Fruit fly (Drosophila melanogaster) whole organism, larva: ENCODE data around the gene CG6791.

ENCODE experiments used
- noc ChIP-seq: fragments of 200-800 bp; sonication (Bioruptor generic); optimal IDR thresholded peaks from 3 replicates; lab custom pipeline; 2019; ENCODE audit warnings: missing biosample characterization, mild to moderate bottlenecking, missing genetic modification characterization, moderate library complexity

CG6791 gene

DNA sequence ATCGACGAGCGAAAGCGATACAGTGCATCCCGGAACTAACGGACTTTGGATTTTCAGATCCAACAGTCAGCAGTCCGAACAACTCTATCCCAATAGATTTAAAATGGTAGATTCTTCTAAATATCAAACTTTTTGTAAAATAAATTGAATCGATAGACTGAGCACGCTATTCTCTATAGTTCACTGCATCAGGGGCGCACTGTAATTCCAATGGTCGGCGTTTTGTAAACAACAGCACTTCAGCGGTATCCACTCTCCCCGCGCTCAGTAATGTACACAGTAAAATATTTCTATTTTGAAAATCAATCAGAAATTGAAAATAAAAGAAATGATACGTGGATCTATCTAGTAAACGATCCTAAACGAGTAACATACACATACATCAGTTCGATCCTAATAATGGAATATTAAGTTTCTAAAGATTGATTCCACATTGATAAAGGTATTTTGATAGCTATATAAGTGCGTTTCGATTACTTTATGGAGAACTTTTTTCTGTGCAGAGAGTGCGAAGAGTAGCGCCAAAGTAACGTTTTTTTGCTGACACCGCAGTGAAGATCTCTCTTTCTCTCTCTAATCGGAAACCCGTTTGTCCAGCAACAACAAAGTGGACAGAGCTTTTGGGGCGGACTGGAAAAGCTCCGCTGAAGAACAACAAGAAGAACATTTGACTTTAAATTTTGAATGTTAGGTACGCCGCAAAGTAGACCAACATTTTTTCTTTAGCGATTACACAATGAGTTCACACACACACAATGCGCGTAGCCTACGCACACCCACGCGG lies 27.4 kb downstream of the CG6791 start:
- peak; percentile 96 for TF ChIP-seq noc (tag; lab: Kevin White, UChicago)

DNA sequence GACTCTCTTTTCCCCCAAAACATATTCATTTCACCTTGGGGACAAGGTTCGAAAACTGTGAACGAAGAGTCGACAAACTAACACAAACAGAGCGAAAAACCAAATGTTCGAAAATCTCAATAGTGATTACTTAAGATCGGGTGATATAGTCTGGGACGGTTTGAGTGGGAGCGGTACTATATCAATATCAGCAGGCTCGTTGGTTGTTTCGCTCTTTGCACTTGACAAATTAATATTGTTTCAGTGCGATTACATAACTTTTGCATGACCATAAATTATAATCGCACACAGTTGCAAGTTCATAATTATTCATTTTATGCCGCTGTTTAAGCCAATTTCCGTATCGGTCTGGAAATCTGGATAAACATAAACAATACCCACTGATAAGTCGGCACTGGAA lies 28.3 kb downstream of the CG6791 start:
- TF ChIP-seq noc (tag; lab: Kevin White, UChicago), result no peak

DNA sequence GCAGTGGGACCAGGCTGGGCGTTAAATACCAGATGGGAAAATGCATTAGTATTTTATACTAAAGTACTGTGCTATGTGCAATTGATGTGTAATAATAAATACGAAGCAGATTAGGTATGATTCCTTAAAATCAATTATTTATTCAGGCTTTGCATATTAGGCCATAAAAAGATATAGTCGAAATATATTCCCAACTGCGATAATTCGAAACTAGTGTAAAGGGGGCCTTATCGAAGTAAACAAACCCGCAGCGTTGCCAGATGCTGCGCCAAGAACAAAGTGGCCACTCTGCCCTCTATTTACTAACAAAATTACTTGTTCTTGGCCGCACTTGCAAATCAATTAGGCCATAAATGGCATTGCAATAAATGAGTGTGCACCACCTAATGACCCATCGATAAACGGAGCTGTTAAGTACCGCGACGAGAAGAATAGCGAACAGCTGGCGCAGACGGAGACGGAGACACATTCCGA lies 32.4 kb downstream of the CG6791 start, which contains the start of gene CG10898:
Gene CG10898, plus strand, starts transcription at position 285 of the 474 bp plus-strand sequence.
- peak; percentile 57 for TF ChIP-seq noc (tag; lab: Kevin White, UChicago)

DNA sequence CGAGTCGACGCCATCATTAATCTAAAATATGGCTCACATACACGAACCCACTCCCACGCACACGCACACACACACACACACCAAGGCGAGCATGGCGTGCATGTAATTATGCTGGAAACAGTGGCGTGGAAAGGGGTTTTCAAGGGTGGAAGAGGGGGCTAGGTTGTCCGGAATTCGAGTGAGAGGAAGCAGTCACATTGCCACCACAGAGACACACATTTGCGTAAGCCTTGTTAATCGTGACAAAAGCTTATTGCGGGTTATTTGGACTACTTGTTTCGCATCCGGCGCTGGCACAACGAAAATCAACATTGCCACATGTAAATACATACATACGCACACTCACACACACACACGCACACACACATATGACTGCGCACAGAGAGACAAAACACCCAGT lies 35.0 kb downstream of the CG6791 start:
- no peak for TF ChIP-seq noc (tag; lab: Kevin White, UChicago)

DNA sequence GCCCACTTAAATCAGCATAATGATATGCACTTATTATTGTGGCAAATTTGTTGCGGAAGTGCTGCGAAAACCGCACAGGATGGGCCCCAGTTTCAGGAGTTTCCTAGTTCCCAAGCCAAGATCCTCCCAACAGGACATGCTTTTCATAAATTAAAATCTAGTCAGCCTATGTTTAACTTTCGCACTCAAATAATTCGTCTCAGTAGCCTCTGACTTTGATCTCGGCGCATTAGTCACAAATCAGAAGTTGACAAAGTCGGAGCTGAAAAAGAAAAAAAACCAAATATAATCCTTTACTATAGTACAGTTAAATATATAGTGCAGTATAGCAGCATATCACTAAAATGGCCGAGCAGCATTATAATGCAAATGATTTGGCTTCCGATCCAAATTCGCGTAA lies 36.1 kb downstream of the CG6791 start, which contains the start of gene CG14708:
Gene CG14708, plus strand, starts transcription at position 301 of the 400 bp plus-strand sequence.
- no peak for TF ChIP-seq noc (tag; lab: Kevin White, UChicago)

DNA sequence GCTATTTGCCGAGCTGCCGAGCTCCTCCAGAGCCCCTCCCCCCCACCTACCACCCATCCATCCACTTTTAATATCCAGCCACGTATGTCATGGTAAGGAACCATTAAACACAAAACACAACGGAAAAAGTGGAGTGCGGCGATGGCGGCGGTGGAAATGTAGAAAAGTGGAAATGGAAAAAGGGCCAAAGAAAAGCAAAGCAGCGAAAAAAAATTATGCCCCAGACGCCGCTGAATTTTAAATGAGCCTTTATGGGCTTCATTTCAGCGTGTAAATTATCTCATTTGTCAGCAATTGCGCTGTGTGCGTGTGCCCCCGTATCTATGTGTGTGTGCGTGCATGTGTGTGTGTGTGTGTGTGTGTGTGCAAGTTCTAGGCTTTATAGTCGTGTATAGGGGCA lies 38.9 kb downstream of the CG6791 start:
- no peak for TF ChIP-seq noc (tag; lab: Kevin White, UChicago)

DNA sequence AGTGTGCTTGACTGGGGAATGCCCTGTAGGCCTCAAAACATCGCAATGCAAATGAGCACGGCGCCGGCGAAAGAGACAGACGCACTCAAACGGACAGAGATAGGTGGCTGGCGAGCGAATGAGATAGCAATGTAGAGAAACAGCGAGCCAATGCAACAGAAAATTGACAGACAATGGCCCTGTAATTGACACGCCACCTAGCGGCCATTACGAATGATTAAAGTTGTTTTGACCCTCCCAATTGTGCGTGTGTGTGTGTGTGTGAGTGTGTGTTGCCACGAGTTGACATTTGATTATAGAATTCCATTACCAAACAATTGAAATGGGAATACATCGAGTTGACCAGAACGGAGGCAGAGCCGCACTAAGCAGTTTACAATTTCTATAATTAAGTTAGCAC lies 45.8 kb downstream of the CG6791 start:
- TF ChIP-seq noc (tag; lab: Kevin White, UChicago), result no peak

DNA sequence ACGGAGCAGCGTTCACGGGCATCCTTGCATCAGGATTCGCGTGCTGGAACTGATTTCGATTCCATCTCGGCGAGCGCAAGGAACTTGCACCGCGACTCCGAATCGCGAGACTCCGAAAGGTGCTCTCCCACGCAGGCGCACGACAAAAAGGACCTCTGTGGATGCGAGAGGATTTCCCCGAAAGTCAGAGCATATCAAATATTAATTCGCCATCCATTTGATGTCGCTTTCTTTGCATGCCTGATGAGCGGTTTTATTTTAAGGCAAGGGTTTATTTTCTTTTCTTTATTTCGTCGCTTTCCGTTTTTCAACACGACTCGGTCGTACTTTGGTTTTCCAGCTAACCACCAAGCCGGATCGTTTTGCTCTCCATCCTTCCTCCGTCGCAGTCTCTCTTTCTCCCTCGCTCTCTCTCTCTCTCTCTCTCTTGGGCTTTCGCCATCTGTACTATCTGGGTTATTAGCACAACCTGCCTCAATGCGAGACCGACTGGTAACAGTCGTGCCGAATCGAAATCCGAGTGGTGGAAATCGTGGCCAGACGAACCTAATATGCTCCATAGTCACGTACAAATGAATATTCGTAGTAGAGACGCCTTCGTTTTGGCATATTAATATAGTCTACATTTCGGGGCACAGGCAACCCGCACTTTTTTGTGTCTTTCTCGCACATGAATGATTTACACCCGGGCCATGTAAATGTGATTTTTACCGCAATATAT lies 46.9 kb downstream of the CG6791 start, which contains the start of gene dpr4:
Gene dpr4, minus strand, starts transcription at position 51 of the 721 bp plus-strand sequence.
- TF ChIP-seq noc (tag; lab: Kevin White, UChicago), result no peak
